Fruit fly (Drosophila melanogaster) whole organism, prepupa: Measurements from ENCODE around the gene slf.

ENCODE experiments used
- Blimp-1 ChIP-seq: fragments of 200-800 bp; sonication (Bioruptor generic); optimal IDR thresholded peaks from 3 replicates; lab custom pipeline; 2017; ENCODE audit warnings: missing biosample characterization, missing genetic modification characterization, mild to moderate bottlenecking, moderate library complexity, missing genetic modification reagents
- CG10669 ChIP-seq: fragments of 200-800 bp; sonication (Bioruptor generic); optimal IDR thresholded peaks from 3 replicates; lab custom pipeline; 2018; ENCODE audit warnings: missing biosample characterization, mild to moderate bottlenecking, missing genetic modification characterization, moderate library complexity
- CG15336 ChIP-seq: fragments of 200-800 bp; sonication (Bioruptor generic); IDR thresholded peaks from 2 replicates; pipeline ENCODE4 v1.3.6; 2022; ENCODE audit warnings: missing biosample characterization, missing genetic modification characterization
- CG1621 ChIP-seq: fragments of 200-800 bp; sonication (Bioruptor generic); optimal IDR thresholded peaks from 3 replicates; lab custom pipeline; 2018; ENCODE audit warnings: missing biosample characterization, mild to moderate bottlenecking, missing genetic modification characterization
- CG16779 ChIP-seq: fragments of 200-800 bp; sonication (Bioruptor generic); optimal IDR thresholded peaks from 3 replicates; lab custom pipeline; 2017; ENCODE audit warnings: missing biosample characterization, mild to moderate bottlenecking, missing genetic modification characterization
- CG6163 ChIP-seq: fragments of 200-800 bp; sonication (Bioruptor generic); IDR thresholded peaks from 3 replicates; pipeline ENCODE4 v1.3.6; 2022; ENCODE audit warnings: missing biosample characterization, missing genetic modification characterization
- CG6792 ChIP-seq: fragments of 200-800 bp; sonication (Bioruptor generic); optimal IDR thresholded peaks from 3 replicates; lab custom pipeline; 2016; ENCODE audit warnings: missing biosample characterization, missing genetic modification characterization
- CG6808 ChIP-seq: fragments of 200-800 bp; sonication (Bioruptor generic); optimal IDR thresholded peaks from 3 replicates; lab custom pipeline; 2017; ENCODE audit warnings: missing biosample characterization, missing genetic modification characterization, mild to moderate bottlenecking, moderate library complexity, missing genetic modification reagents
- CG6854 ChIP-seq: fragments of 200-800 bp; sonication (Bioruptor generic); optimal IDR thresholded peaks from 2 replicates; lab custom pipeline; 2017; ENCODE audit warnings: missing biosample characterization, mild to moderate bottlenecking, missing genetic modification characterization
- CG8119 ChIP-seq: fragments of 200-800 bp; sonication (Bioruptor generic); IDR thresholded peaks from 3 replicates; pipeline ENCODE4 v1.3.6; 2022; ENCODE audit warnings: missing biosample characterization, missing genetic modification characterization
- CG8319 ChIP-seq: fragments of 200-800 bp; sonication (Bioruptor generic); optimal IDR thresholded peaks from 3 replicates; lab custom pipeline; 2016; ENCODE audit warnings: missing biosample characterization, missing genetic modification characterization
- Eip75B ChIP-seq: fragments of 200-800 bp; sonication (Bioruptor generic); optimal IDR thresholded peaks from 3 replicates; lab custom pipeline; 2016; ENCODE audit warnings: missing biosample characterization, missing genetic modification characterization
- Eip78C ChIP-seq: fragments of 200-800 bp; sonication (Bioruptor generic); peaks from one replicate; lab custom pipeline; 2016; ENCODE audit warnings: missing biosample characterization, missing genetic modification characterization
- Eip93F ChIP-seq: fragments of 200-800 bp; sonication (Bioruptor generic); optimal IDR thresholded peaks from 2 replicates; lab custom pipeline; 2016; ENCODE audit warnings: missing biosample characterization, mild to moderate bottlenecking, missing genetic modification characterization
- Ets21C ChIP-seq: fragments of 200-800 bp; sonication (Bioruptor generic); optimal IDR thresholded peaks from 3 replicates; lab custom pipeline; 2016; ENCODE audit warnings: missing biosample characterization, missing genetic modification characterization
- Ets96B ChIP-seq: fragments of 200-800 bp; optimal IDR thresholded peaks from 2 replicates; lab custom pipeline; 2019; ENCODE audit warnings: missing biosample characterization, mild to moderate bottlenecking, missing genetic modification characterization, moderate library complexity
- Gug ChIP-seq: fragments of 200-800 bp; sonication (Bioruptor generic); IDR thresholded peaks from 2 replicates; pipeline ENCODE4 v1.3.6; 2022; ENCODE audit warnings: missing biosample characterization, missing genetic modification characterization
- Hr38 ChIP-seq: sonication (Bioruptor generic); optimal IDR thresholded peaks from 2 replicates; lab custom pipeline; 2016; ENCODE audit warnings: missing biosample characterization, missing genetic modification characterization
- Hr39 ChIP-seq: fragments of 200-800 bp; sonication (Bioruptor generic); optimal IDR thresholded peaks from 2 replicates; lab custom pipeline; 2016; ENCODE audit warnings: missing biosample characterization, missing genetic modification characterization
- Lpt ChIP-seq: fragments of 200-800 bp; sonication (Bioruptor generic); optimal IDR thresholded peaks from 3 replicates; lab custom pipeline; 2016; ENCODE audit warnings: missing biosample characterization, missing genetic modification characterization
- Met ChIP-seq: fragments of 200-800 bp; sonication (Bioruptor generic); optimal IDR thresholded peaks from 3 replicates; lab custom pipeline; 2016; ENCODE audit warnings: missing biosample characterization, missing genetic modification characterization
- OdsH ChIP-seq: fragments of 200-800 bp; sonication (Bioruptor generic); optimal IDR thresholded peaks from 3 replicates; lab custom pipeline; 2016; ENCODE audit warnings: missing biosample characterization, missing genetic modification characterization
- Sox102F ChIP-seq: fragments of 200-800 bp; sonication (Bioruptor generic); optimal IDR thresholded peaks from 2 replicates; lab custom pipeline; 2016; ENCODE audit warnings: missing biosample characterization, mild to moderate bottlenecking, missing genetic modification characterization
- Sox14 ChIP-seq: fragments of 200-800 bp; sonication (Bioruptor generic); optimal IDR thresholded peaks from 3 replicates; lab custom pipeline; 2016; ENCODE audit warnings: missing biosample characterization, missing genetic modification characterization
- Sox15 ChIP-seq: fragments of 200-800 bp; sonication (Bioruptor generic); optimal IDR thresholded peaks from 3 replicates; lab custom pipeline; 2016; ENCODE audit warnings: missing biosample characterization, missing genetic modification characterization
- dac ChIP-seq: fragments of 200-800 bp; sonication (Bioruptor generic); optimal IDR thresholded peaks from 2 replicates; lab custom pipeline; 2017; ENCODE audit warnings: missing biosample characterization, mild to moderate bottlenecking, missing genetic modification characterization
- dsx ChIP-seq: fragments of 200-800 bp; optimal IDR thresholded peaks from 3 replicates; lab custom pipeline; 2019; ENCODE audit warnings: missing biosample characterization, mild to moderate bottlenecking, missing genetic modification characterization, moderate library complexity; ENCODE audit not compliant: poor library complexity, severe bottlenecking
- esn ChIP-seq: fragments of 200-800 bp; sonication (Bioruptor generic); optimal IDR thresholded peaks from 2 replicates; lab custom pipeline; 2016; ENCODE audit warnings: missing biosample characterization, mild to moderate bottlenecking, missing genetic modification characterization, moderate library complexity
- fd59A ChIP-seq: fragments of 200-800 bp; sonication (Bioruptor generic); optimal IDR thresholded peaks from 2 replicates; lab custom pipeline; 2017; ENCODE audit warnings: missing biosample characterization, mild to moderate bottlenecking, missing genetic modification characterization, missing genetic modification reagents
- net ChIP-seq: fragments of 200-800 bp; sonication (Bioruptor generic); optimal IDR thresholded peaks from 3 replicates; lab custom pipeline; 2016; ENCODE audit warnings: missing biosample characterization, missing genetic modification characterization
- ss ChIP-seq, 2 experiments: fragments of 200-800 bp; sonication (Bioruptor generic); optimal IDR thresholded peaks; 2 replicates in 1 of 2; 3 replicates in 1 of 2; lab custom pipeline; 2017 to 2018; ENCODE audit warnings: mild to moderate bottlenecking in 2 of 2, missing biosample characterization in 2 of 2, missing genetic modification characterization in 2 of 2, moderate library complexity in 1 of 2
- topi ChIP-seq: fragments of 200-800 bp; sonication (Bioruptor generic); optimal IDR thresholded peaks from 3 replicates; lab custom pipeline; 2016; ENCODE audit warnings: missing biosample characterization, missing genetic modification characterization

The slf gene

dm6 chr2L:4810044-4810609 is 8.4 kb upstream of the slf start (continued):
- TF ChIP-seq OdsH (GFP tag; lab: Kevin White, UChicago) (peak; percentile 11), CG15336 (GFP tag; lab: Robert Waterston, UW) (peak; percentile 46; the same call in 1 of the 2 replicates), Eip93F (no peak), Ets21C (GFP tag; lab: Kevin White, UChicago) (no peak), CG6792 (GFP tag; lab: Kevin White, UChicago) (peak; percentile 40), esn (GFP tag; lab: Kevin White, UChicago) (peak; percentile 49), Gug (GFP tag; lab: Robert Waterston, UW) (no peak), Eip75B (GFP tag; lab: Kevin White, UChicago) (no peak), Blimp-1 (GFP tag; lab: Kevin White, UChicago) (no peak), Sox14 (GFP tag; lab: Kevin White, UChicago) (peak; percentile 28), Sox15 (GFP tag; lab: Kevin White, UChicago) (no peak)

- peak; percentile 9 for TF ChIP-seq Sox102F (GFP tag; lab: Kevin White, UChicago)
- TF ChIP-seq topi: peak; percentile 14
- TF ChIP-seq CG1621 (tag; lab: Kevin White, UChicago): peak; percentile 10
- TF ChIP-seq net (GFP tag; lab: Kevin White, UChicago): peak; percentile 20
- peak; percentile 66 for TF ChIP-seq Blimp-1 (GFP tag; lab: Kevin White, UChicago)
- peak; percentile 55 for TF ChIP-seq Eip78C
- TF ChIP-seq Met: no peak
- peak; percentile 49 for TF ChIP-seq CG6163
- TF ChIP-seq dsx (GFP tag; lab: Kevin White, UChicago): peak; percentile 78
- peak; percentile 18 to 36 for TF ChIP-seq ss (GFP tag; optimal IDR thresholded peaks at IDR 0.05; lab: Kevin White, UChicago)
- TF ChIP-seq CG6854 (GFP tag; lab: Kevin White, UChicago): peak; percentile 21
- no peak for TF ChIP-seq Lpt (GFP tag; lab: Kevin White, UChicago)
- no peak for TF ChIP-seq Hr39
- peak; percentile 34 for TF ChIP-seq CG6808 (GFP tag; lab: Kevin White, UChicago)
Observed at dm6 chr2L:4807953-4808604, 6.4 kb upstream of the slf start.

- TF ChIP-seq dac (GFP tag; lab: Kevin White, UChicago): no peak
- TF ChIP-seq Ets96B: no peak
- TF ChIP-seq CG16779 (tag; lab: Kevin White, UChicago): no peak
- no peak for TF ChIP-seq topi
- TF ChIP-seq CG8319 (GFP tag; lab: Kevin White, UChicago): no peak
- no peak for TF ChIP-seq fd59A (GFP tag; lab: Kevin White, UChicago)
- no peak for TF ChIP-seq CG15336 (GFP tag; lab: Robert Waterston, UW)
- TF ChIP-seq CG8119 (GFP tag; lab: Robert Waterston, UW): 0 out of 3 replicates have a peak, but pooled peaks have one; percentile 14
- TF ChIP-seq CG6163: 0 out of 3 replicates have a peak, but pooled peaks have one; percentile 13
- no peak for TF ChIP-seq CG10669 (GFP tag; lab: Kevin White, UChicago)
- peak; percentile 2 for TF ChIP-seq Eip78C
- TF ChIP-seq Sox15 (GFP tag; lab: Kevin White, UChicago): no peak
Observed at dm6 chr2L:4806109-4806508, 4.4 kb upstream of the slf start.

- peak; percentile 45 for TF ChIP-seq Blimp-1 (GFP tag; lab: Kevin White, UChicago)
- TF ChIP-seq Eip78C: peak; percentile 70
- peak; percentile 36 for TF ChIP-seq Eip75B (GFP tag; lab: Kevin White, UChicago)
- TF ChIP-seq Hr38 (GFP tag; lab: Kevin White, UChicago): no peak
- TF ChIP-seq, all 60 proteins: peak for 3
Observed at dm6 chr2L:4800033-4800432, 1.7 kb downstream of the slf start.
